Fruit fly (Drosophila melanogaster): ENCODE data around the gene CG43993.

DNA sequence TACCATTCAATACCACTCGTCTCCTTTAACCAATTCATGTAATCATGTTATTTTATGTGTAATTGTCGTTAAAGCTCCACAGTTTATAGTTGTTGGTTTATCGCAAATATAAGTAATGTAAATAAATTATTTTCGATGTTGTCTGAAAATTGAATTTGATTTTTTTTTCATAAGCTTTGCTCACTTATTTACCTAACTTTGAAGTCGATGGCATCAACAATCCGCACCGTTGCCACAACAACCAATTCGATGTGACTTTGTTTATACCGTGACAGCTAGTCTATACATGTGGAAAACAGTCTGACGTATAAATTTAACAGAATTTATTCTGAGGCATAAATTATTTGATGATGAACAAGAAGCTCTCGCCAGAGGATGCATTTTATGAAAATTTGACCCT is 41.9 kb upstream of the CG43993 start, which contains the start of gene CG6931:
- TF ChIP-seq acj6 (GFP tag; optimal IDR thresholded peaks at IDR 0.05) (no peak), esn (GFP tag; optimal IDR thresholded peaks at IDR 0.05) (no peak), Sox14 (GFP tag; optimal IDR thresholded peaks at IDR 0.05) (no peak), CG16779 (tag; optimal IDR thresholded peaks at IDR 0.05) (no peak), Smox (GFP tag; optimal IDR thresholded peaks at IDR 0.05) (no peak), Lpt (GFP tag; optimal IDR thresholded peaks at IDR 0.05) (no peak), CG32006 (GFP tag; optimal IDR thresholded peaks at IDR 0.05) (no peak), Hr4 (GFP tag; optimal IDR thresholded peaks at IDR 0.05) (no peak)

Measured in whole organism, prepupa.